Worm (Caenorhabditis elegans): ENCODE measurements around the gene ttr-40.

DNA sequence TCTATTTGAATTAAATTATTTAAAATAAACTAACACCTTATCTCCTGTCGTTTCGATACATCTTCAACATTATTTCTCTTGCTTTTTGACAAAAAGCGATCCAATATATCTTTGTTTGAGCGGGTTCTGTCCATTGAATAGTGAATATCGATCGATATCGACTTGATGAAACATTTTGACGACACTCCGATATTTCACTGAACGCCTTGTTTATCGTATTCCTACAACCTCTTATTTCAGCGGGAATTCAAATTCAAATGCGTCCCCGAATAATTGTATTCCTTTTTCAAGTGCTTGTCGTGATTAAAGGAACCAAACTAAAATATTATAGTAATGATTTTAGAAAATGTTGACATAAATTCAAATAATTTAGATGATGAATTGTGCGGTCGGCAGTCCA is 8.5 kb downstream of the ttr-40 start, which contains the start of the genes K07B1.7 and try-5:
- no peak for TF ChIP-seq unc-86 (tag; optimal IDR thresholded peaks at IDR 0.05)
- TF ChIP-seq ama-1 (optimal IDR thresholded peaks at IDR 0.05) = no peak
- TF ChIP-seq fkh-10 (GFP tag; optimal IDR thresholded peaks at IDR 0.05) = no peak
- TF ChIP-seq npax-4 (tag; optimal IDR thresholded peaks at IDR 0.05) = no peak
- TF ChIP-seq pha-4 (tag; optimal IDR thresholded peaks at IDR 0.05) = no peak
- TF ChIP-seq ceh-6 (GFP tag; optimal IDR thresholded peaks at IDR 0.05) = no peak
- no peak for TF ChIP-seq sdc-2 (tag; optimal IDR thresholded peaks at IDR 0.05)
- TF ChIP-seq ceh-18 (tag; optimal IDR thresholded peaks at IDR 0.05) = no peak
- no peak for TF ChIP-seq pag-3 (tag; optimal IDR thresholded peaks at IDR 0.05; ENCODE audit: borderline replicate concordance)
- TF ChIP-seq fax-1 (tag; optimal IDR thresholded peaks at IDR 0.05) = no peak
- TF ChIP-seq unc-3 (GFP tag; conservative IDR thresholded peaks at IDR 0.05) = no peak
- TF ChIP-seq unc-3 (tag; optimal IDR thresholded peaks at IDR 0.05) = no peak
- TF ChIP-seq ceh-14 (tag; optimal IDR thresholded peaks at IDR 0.05) = no peak
- no peak for TF ChIP-seq zip-5 (tag; optimal IDR thresholded peaks at IDR 0.05)
